Worm (Caenorhabditis elegans) whole organism, L4 larva: ENCODE data around the gene sna-1.
"Not testable (repeated sequence)": the region's sequence is repeated elsewhere in the genome, so short reads cannot be mapped to it uniquely, and the experiment has no call there.

ENCODE experiments used
- F26F4.8 ChIP-seq: fragments of 200-800 bp; sonication (Bioruptor generic); conservative IDR thresholded peaks from 2 replicates; pipeline ENCODE4 v1.3.6; 2022; ENCODE audit warnings: missing genetic modification characterization, missing compliant biosample characterization
- F49E8.2 ChIP-seq: sonication (generic microtip); optimal IDR thresholded peaks from 2 replicates; lab custom pipeline; 2016; ENCODE audit warnings: missing compliant biosample characterization, mild to moderate bottlenecking, missing genetic modification characterization, borderline replicate concordance
- R02D3.7 ChIP-seq: fragments of 150-350 bp; sonication (generic microtip); optimal IDR thresholded peaks from 3 replicates; lab custom pipeline; 2014; ENCODE audit warnings: missing biosample characterization, missing genetic modification characterization
- T20F7.1 ChIP-seq: fragments of 200-800 bp; sonication (Bioruptor generic); optimal IDR thresholded peaks from 2 replicates; lab custom pipeline; 2018; ENCODE audit warnings: mild to moderate bottlenecking, missing genetic modification characterization, missing compliant biosample characterization
- Y48G9A.11 ChIP-seq: fragments of 200-800 bp; sonication (Bioruptor generic); IDR thresholded peaks from 2 replicates; pipeline ENCODE4 v1.3.6; 2022; ENCODE audit warnings: missing genetic modification reagents, missing genetic modification characterization, missing compliant biosample characterization
- arid-1 ChIP-seq: fragments of 200-800 bp; sonication (Bioruptor generic); conservative IDR thresholded peaks from 2 replicates; pipeline ENCODE4 v1.3.6; 2022; ENCODE audit warnings: missing genetic modification reagents, missing genetic modification characterization, missing compliant biosample characterization
- daf-16 ChIP-seq, 3 experiments: sonication (generic microtip); optimal IDR thresholded peaks; 2 replicates each; lab custom pipeline; 2016 to 2017; ENCODE audit warnings: missing genetic modification characterization in 3 of 3, missing genetic modification reagents in 3 of 3, mild to moderate bottlenecking in 2 of 3, missing compliant biosample characterization in 2 of 3, missing biosample characterization in 1 of 3, moderate library complexity in 1 of 3
- dmd-6 ChIP-seq: fragments of 200-800 bp; sonication (Bioruptor generic); IDR thresholded peaks from 2 replicates; pipeline ENCODE4 v1.3.6; 2022; ENCODE audit warnings: missing genetic modification reagents, missing genetic modification characterization, missing compliant biosample characterization
- dmd-8 ChIP-seq: fragments of 200-800 bp; sonication (Bioruptor generic); IDR thresholded peaks from 2 replicates; pipeline ENCODE4 v1.3.6; 2022; ENCODE audit warnings: missing genetic modification characterization, missing compliant biosample characterization
- dpl-1 ChIP-seq: fragments of 150-350 bp; optimal IDR thresholded peaks from 2 replicates; lab custom pipeline; 2014; ENCODE audit warnings: missing biosample characterization, missing genetic modification reagents, missing genetic modification characterization
- duxl-1 ChIP-seq: sonication (generic microtip); optimal IDR thresholded peaks from 2 replicates; lab custom pipeline; 2016; ENCODE audit warnings: mild to moderate bottlenecking, missing genetic modification characterization, moderate library complexity, missing compliant biosample characterization; ENCODE audit not compliant: poor library complexity
- dve-1 ChIP-seq: sonication (generic microtip); optimal IDR thresholded peaks from 2 replicates; lab custom pipeline; 2017; ENCODE audit warnings: antibody characterized with exemption, mild to moderate bottlenecking, missing genetic modification characterization, missing compliant biosample characterization; ENCODE audit not compliant: insufficient read depth
- fkh-10 ChIP-seq: fragments of 150-350 bp; optimal IDR thresholded peaks from 2 replicates; lab custom pipeline; 2014; ENCODE audit warnings: missing biosample characterization, missing genetic modification reagents, missing genetic modification characterization
- hlh-11 ChIP-seq: fragments of 200-800 bp; sonication (Bioruptor generic); optimal IDR thresholded peaks from 2 replicates; lab custom pipeline; 2018; ENCODE audit warnings: mild to moderate bottlenecking, missing genetic modification characterization, missing compliant biosample characterization
- hmg-1.1 ChIP-seq: fragments of 200-800 bp; sonication (Bioruptor generic); IDR thresholded peaks from 2 replicates; pipeline ENCODE4 v1.3.6; 2022; ENCODE audit warnings: missing genetic modification reagents, missing genetic modification characterization, missing compliant biosample characterization
- lin-38 ChIP-seq: fragments of 200-800 bp; sonication (Bioruptor generic); IDR thresholded peaks from 2 replicates; pipeline ENCODE4 v1.3.6; 2022; ENCODE audit warnings: missing genetic modification reagents, missing genetic modification characterization, missing compliant biosample characterization
- lsy-2 ChIP-seq, 2 experiments: fragments of 150-350 bp in 1 of 2; sonication (generic microtip) in 1 of 2; optimal IDR thresholded peaks; 2 replicates each; lab custom pipeline; 2014 to 2017; ENCODE audit warnings: missing biosample characterization in 2 of 2, missing genetic modification characterization in 2 of 2
- mep-1 ChIP-seq: fragments of 150-350 bp; sonication (generic microtip); optimal IDR thresholded peaks from 3 replicates; lab custom pipeline; 2014; ENCODE audit warnings: missing biosample characterization, missing genetic modification characterization
- mes-2 ChIP-seq: sonication (generic microtip); optimal IDR thresholded peaks from 2 replicates; lab custom pipeline; 2016; ENCODE audit warnings: missing genotype, mild to moderate bottlenecking, missing genetic modification characterization, missing compliant biosample characterization; ENCODE audit not compliant: poor library complexity, severe bottlenecking
- mxl-3 ChIP-seq: fragments of 200-800 bp; sonication (Bioruptor generic); optimal IDR thresholded peaks from 2 replicates; lab custom pipeline; 2018; ENCODE audit warnings: mild to moderate bottlenecking, missing genetic modification characterization, missing compliant biosample characterization
- nhr-10 ChIP-seq: fragments of 150-350 bp; optimal IDR thresholded peaks from 2 replicates; lab custom pipeline; 2014; ENCODE audit warnings: missing biosample characterization, missing genetic modification characterization
- nhr-102 ChIP-seq: sonication (generic microtip); optimal IDR thresholded peaks from 2 replicates; lab custom pipeline; 2016; ENCODE audit warnings: mild to moderate bottlenecking, missing genetic modification characterization, moderate library complexity, missing compliant biosample characterization
- nhr-48 ChIP-seq: sonication (generic microtip); optimal IDR thresholded peaks from 2 replicates; lab custom pipeline; 2016; ENCODE audit warnings: mild to moderate bottlenecking, missing genetic modification characterization, missing compliant biosample characterization
- pha-4 ChIP-seq, 2 experiments: fragments of 150-350 bp in 1 of 2; fragments of 200-800 bp in 1 of 2; sonication (Bioruptor generic) in 1 of 2; IDR thresholded peaks in 1 of 2; optimal IDR thresholded peaks in 1 of 2; 2 replicates each; pipeline versions ENCODE4 v1.3.6 to Lab custom; 2014 to 2022; ENCODE audit warnings: missing genetic modification characterization in 2 of 2, missing genetic modification reagents in 2 of 2, missing biosample characterization in 1 of 2, missing compliant biosample characterization in 1 of 2
- rbr-2 ChIP-seq: sonication (generic microtip); optimal IDR thresholded peaks from 2 replicates; lab custom pipeline; 2016; ENCODE audit warnings: missing genotype, missing genetic modification characterization, missing compliant biosample characterization
- set-16 ChIP-seq: fragments of 200-800 bp; sonication (Bioruptor generic); IDR thresholded peaks from 2 replicates; pipeline ENCODE4 v1.3.6; 2022; ENCODE audit warnings: missing genetic modification reagents, missing genetic modification characterization, missing compliant biosample characterization
- snpc-4 ChIP-seq: fragments of 150-350 bp; optimal IDR thresholded peaks from 2 replicates; lab custom pipeline; 2014; ENCODE audit warnings: missing biosample characterization, missing genetic modification characterization
- spr-1 ChIP-seq: sonication (generic microtip); optimal IDR thresholded peaks from 2 replicates; lab custom pipeline; 2016; ENCODE audit warnings: mild to moderate bottlenecking, missing genetic modification characterization, missing compliant biosample characterization
- unc-130 ChIP-seq: sonication (generic microtip); optimal IDR thresholded peaks from 2 replicates; lab custom pipeline; 2016; ENCODE audit warnings: missing genetic modification reagents, missing genetic modification characterization, missing compliant biosample characterization
- unc-39 ChIP-seq: sonication (generic microtip); optimal IDR thresholded peaks from 2 replicates; lab custom pipeline; 2017; ENCODE audit warnings: missing biosample characterization, missing genetic modification characterization
- unc-62 ChIP-seq, 3 experiments: fragments of 150-350 bp in 1 of 3; sonication (generic microtip); optimal IDR thresholded peaks in 2 of 3; peaks in 1 of 3; 1 replicate in 1 of 3; 2 replicates in 2 of 3; lab custom pipeline; 2014 to 2017; ENCODE audit warnings: missing biosample characterization in 3 of 3, missing genetic modification characterization in 3 of 3, missing genetic modification reagents in 3 of 3, missing genotype in 1 of 3
- zfp-3 ChIP-seq: fragments of 200-800 bp; sonication (Bioruptor generic); conservative IDR thresholded peaks from 2 replicates; pipeline ENCODE4 v1.3.6; 2022; ENCODE audit warnings: missing genetic modification reagents, missing genetic modification characterization, missing compliant biosample characterization

Gene sna-1

DNA sequence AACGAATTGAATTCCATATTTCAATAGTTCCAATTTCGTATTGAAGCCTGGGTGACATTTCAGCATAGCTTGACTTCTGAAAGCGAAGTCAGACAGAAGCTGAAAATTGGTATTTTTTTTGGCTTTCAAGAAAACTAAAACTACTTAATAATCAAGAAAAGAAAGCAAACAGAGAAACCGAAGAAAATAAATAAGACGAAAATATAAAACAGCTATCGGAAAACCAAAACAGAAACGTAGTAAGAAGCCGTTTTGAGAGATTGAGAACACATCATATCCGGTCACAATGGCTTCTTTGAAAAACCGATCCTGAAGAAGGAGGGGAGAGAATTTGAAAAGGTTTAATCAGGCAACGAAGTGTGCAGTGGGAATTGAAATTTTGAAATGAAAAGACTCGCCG is 7.8 kb upstream of the sna-1 start, which contains the start of gene srg-30:
Gene srg-30 (minus strand): TSS at position 101 of the 400 bp plus-strand sequence.
- no peak for TF ChIP-seq spr-1 (tag; lab: Kevin White, UChicago)
- TF ChIP-seq mxl-3: no peak
- no peak for TF ChIP-seq duxl-1 (tag; lab: Kevin White, UChicago)
- TF ChIP-seq zfp-3 (GFP tag; lab: Robert Waterston, UW): no peak
- TF ChIP-seq nhr-102: no peak
- TF ChIP-seq unc-62 (GFP tag; optimal IDR thresholded peaks at IDR 0.05 in 1 of 2; lab: Kevin White, UChicago): peak in 1 of 2 experiments; percentile 19
- no peak for TF ChIP-seq unc-62 (tag; optimal IDR thresholded peaks at IDR 0.05; lab: Kevin White, UChicago)

DNA sequence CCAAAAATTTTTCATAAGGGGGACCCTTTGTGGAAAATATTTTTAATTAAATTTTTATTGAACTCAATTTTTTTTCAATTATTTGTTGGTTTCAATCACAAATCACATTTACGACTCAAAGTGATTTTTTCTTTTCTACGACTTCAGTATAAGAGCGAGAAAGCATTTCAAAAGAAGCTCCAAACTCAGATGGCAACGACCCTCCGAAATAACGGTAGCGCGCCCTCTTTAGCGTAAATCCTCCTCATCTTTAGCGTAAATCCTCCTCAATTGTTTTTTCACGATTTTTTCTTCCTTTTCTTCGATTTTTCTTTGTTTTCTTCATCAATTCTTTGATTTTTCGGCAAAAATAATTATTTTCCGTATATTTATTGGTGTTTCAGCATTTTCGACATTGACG is 4.4 kb upstream of the sna-1 start:
- TF ChIP-seq Y48G9A.11 (GFP tag; lab: Robert Waterston, UW): peak; percentile 95

DNA sequence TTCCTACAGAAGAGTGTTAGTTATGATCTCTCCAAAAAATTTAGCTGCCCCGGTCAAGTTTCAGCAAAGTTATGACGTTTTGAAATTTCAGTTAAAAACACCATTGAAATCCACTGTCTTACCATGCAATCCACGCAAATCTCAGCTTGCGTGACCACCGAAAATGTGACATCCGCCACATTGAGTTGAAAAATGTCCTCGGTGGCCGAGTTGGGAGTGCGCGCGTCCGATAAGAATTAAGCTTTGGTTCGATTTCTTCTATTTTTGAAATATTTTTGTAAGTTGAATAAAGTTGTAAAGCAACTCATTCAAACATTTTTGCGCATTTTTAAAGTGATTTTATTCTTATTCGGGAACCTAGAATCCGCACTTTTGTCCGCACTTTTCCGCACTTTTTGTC is 592 bp upstream of the sna-1 start:
- peak; percentile 89 for TF ChIP-seq Y48G9A.11 (GFP tag; lab: Robert Waterston, UW)
- peak; percentile 72; the same call in 1 of the 2 replicates for TF ChIP-seq F26F4.8 (GFP tag; lab: Robert Waterston, UW)
- peak; percentile 51 for TF ChIP-seq arid-1 (GFP tag; lab: Robert Waterston, UW)
- peak; percentile 48; the same call in 1 of the 2 replicates for TF ChIP-seq dmd-8
- 0 out of 2 replicates have a peak, but pooled peaks have one; percentile 15 for TF ChIP-seq pha-4 (GFP tag; IDR thresholded peaks at IDR 0.05; lab: Robert Waterston, UW)
- TF ChIP-seq pha-4 (tag; optimal IDR thresholded peaks at IDR 0.05; lab: Kevin White, UChicago): not testable (repeated sequence)

DNA sequence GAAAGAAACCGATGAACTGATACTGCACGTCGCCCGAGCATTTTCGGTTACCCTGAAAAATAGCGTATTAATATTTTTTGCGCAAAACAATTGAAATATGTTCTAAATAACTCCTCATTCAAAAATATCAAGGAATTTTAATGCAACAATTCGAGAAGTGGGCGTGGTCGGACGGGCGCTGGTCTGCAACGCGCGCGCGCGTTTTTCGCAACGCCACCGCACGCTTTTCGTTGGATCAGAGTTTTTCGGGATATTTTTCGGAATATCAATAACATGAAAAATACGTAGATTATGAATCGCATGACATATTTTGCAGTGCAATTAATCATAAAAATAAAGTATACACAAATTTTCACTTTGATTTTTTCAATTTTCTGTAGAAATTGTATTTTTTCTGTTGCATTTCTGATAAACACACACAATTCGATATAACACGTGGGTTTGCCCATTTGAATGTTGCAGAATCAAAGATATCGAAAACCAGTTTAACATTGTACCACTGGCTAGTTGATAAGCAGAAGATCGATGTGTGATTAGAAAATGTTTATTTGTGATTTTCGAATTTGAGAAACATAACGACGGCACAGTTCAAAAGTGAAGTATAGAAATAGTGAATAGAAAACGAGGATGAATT is 1.3 kb downstream of the sna-1 start, which contains the start of gene dlst-1:
Gene dlst-1 (minus strand): TSS at position 52 of the 634 bp plus-strand sequence.
- TF ChIP-seq mes-2 (tag; lab: Kevin White, UChicago) (peak; percentile 79), hmg-1.1 (GFP tag; lab: Robert Waterston, UW) (peak; percentile 50; the same call in 1 of the 2 replicates), fkh-10 (no peak), dmd-8 (no peak), dmd-6 (0 out of 2 replicates have a peak, but pooled peaks have one; percentile 23), spr-1 (tag; lab: Kevin White, UChicago) (peak; percentile 35), lsy-2 (tag; optimal IDR thresholded peaks at IDR 0.05; lab: Kevin White, UChicago) (peak in 1 of 2 experiments; percentile 36), F49E8.2 (tag; lab: Kevin White, UChicago) (peak; percentile 1), hlh-11 (tag; lab: Kevin White, UChicago) (peak; percentile 34), unc-39 (tag; lab: Kevin White, UChicago) (no peak), pha-4 (GFP tag; IDR thresholded peaks at IDR 0.05; lab: Robert Waterston, UW) (0 out of 2 replicates have a peak, but pooled peaks have one; percentile 39), pha-4 (tag; optimal IDR thresholded peaks at IDR 0.05; lab: Kevin White, UChicago) (no peak), snpc-4 (tag; lab: Kevin White, UChicago) (no peak), Y48G9A.11 (GFP tag; lab: Robert Waterston, UW) (peak; percentile 79), dve-1 (tag; lab: Kevin White, UChicago) (peak; percentile 45), nhr-48 (tag; lab: Kevin White, UChicago) (peak; percentile 35), nhr-10 (no peak), T20F7.1 (peak; percentile 85), R02D3.7 (no peak), duxl-1 (tag; lab: Kevin White, UChicago) (peak; percentile 35), set-16 (GFP tag; lab: Robert Waterston, UW) (peak; percentile 27; the same call in 1 of the 2 replicates), lin-38 (GFP tag; lab: Robert Waterston, UW) (peak; percentile 59), mep-1 (tag; lab: Kevin White, UChicago) (peak; percentile 47), daf-16 (GFP tag; optimal IDR thresholded peaks at IDR 0.05; lab: Kevin White, UChicago) (peak in 1 of 2 experiments; percentile 13), daf-16 (tag; optimal IDR thresholded peaks at IDR 0.05; lab: Kevin White, UChicago) (peak; percentile 53), unc-130 (GFP tag; lab: Kevin White, UChicago) (peak; percentile 33), nhr-102 (peak; percentile 48), rbr-2 (tag; lab: Kevin White, UChicago) (peak; percentile 37), mxl-3 (peak; percentile 54), dpl-1 (peak; percentile 33)
